Worm (Caenorhabditis elegans): Measurements from ENCODE around the gene str-63.
"Not testable (repeated sequence)": the region's sequence is repeated elsewhere in the genome, so short reads cannot be mapped to it uniquely, and the experiment has no call there.

The str-63 gene

DNA sequence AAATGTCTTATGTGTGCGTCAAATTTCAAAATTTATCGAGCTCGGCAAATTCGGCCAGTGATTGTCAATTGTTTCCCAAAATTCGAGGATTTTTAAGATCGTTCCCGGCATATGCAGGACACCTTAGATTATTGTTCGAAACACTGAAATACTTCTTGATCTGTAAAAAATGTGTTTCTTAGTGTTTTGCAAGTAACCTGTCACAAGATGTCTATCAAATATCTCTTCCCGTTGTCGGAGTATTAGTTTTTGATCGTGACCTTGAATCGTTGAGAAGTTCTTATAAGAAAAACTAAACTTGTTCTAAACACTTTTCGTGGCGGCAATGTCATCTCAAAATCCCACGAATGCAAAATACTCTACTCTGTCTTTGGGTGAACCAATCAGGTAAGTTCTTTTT is 11.1 kb downstream of the str-63 start, which contains the start of gene C04E12.4:
Gene C04E12.4, plus strand, starts transcription at position 301 of the 400 bp plus-strand sequence.
- TF ChIP-seq C08G9.2 (tag; optimal IDR thresholded peaks at IDR 0.05) (no peak), ceh-24 (tag; optimal IDR thresholded peaks at IDR 0.05) (no peak), rnt-1 (tag; optimal IDR thresholded peaks at IDR 0.05) (no peak), dmd-4 (tag; optimal IDR thresholded peaks at IDR 0.05; ENCODE audit: borderline replicate concordance) (no peak), unc-55 (GFP tag; optimal IDR thresholded peaks at IDR 0.05) (no peak), ets-4 (tag; optimal IDR thresholded peaks at IDR 0.05) (no peak), ceh-31 (tag; optimal IDR thresholded peaks at IDR 0.05) (no peak), ceh-22 (tag; optimal IDR thresholded peaks at IDR 0.05) (no peak), ceh-18 (tag; optimal IDR thresholded peaks at IDR 0.05) (no peak), syd-9 (tag; optimal IDR thresholded peaks at IDR 0.05) (no peak), ahr-1 (tag; optimal IDR thresholded peaks at IDR 0.05) (no peak), nhr-232 (tag; optimal IDR thresholded peaks at IDR 0.05) (no peak), T23F11.4 (GFP tag; optimal IDR thresholded peaks at IDR 0.05) (no peak)

DNA sequence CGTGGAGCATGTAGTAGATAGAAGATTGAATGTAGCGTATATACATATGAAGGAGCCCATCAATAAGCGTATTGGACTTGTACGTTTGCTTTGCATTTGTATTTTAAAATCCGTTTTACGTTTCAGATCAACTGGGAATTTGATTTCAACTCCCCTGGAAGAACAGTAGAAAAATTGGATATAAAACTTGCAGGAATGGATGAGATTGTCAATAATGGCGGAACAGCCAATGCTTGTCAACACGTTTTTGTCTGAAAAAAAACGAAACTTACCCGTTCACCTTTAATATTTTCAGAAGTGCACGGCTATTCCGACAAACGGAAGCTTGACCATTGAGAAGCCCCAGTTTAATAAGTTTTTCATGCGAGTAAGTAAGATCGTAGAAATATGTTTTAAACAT is 16.4 kb downstream of the str-63 start, which contains the start of gene C04E12.2:
Gene C04E12.2, plus strand, starts transcription at position 301 of the 400 bp plus-strand sequence.
- not testable (repeated sequence) for TF ChIP-seq ceh-34 (tag; optimal IDR thresholded peaks at IDR 0.05); tbx-7 (tag; optimal IDR thresholded peaks at IDR 0.05); ama-1 (optimal IDR thresholded peaks at IDR 0.05)

DNA sequence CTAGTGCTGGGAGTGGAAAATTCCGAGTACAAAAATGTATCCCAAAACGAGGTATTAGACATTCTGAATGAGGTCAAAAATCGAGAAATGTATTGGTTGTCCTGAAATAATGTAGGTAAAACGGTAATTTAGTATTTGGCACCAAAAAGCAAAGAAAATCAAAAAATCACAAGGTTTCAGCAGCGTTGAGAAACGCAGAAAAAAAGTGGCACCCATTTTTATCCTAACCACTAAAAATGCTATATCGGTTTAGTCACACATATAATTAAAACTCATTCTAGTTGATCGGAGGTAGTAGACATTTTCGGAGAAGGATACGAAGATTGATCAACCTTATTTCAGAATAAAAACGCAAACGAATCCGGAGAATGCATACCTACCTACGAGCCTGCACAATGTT is 21.3 kb downstream of the str-63 start, which contains the start of gene srx-121:
Gene srx-121, minus strand, starts transcription at position 101 of the 400 bp plus-strand sequence.
- TF ChIP-seq elt-4 (tag; optimal IDR thresholded peaks at IDR 0.05) (no peak), ztf-16 (tag; optimal IDR thresholded peaks at IDR 0.05) (no peak), pha-4 (tag; optimal IDR thresholded peaks at IDR 0.05) (no peak), nhr-11 (tag; optimal IDR thresholded peaks at IDR 0.05) (no peak), ref-2 (tag; optimal IDR thresholded peaks at IDR 0.05) (no peak), syd-9 (tag; optimal IDR thresholded peaks at IDR 0.05) (no peak), npax-4 (tag; optimal IDR thresholded peaks at IDR 0.05) (no peak), C38D4.7 (GFP tag; optimal IDR thresholded peaks at IDR 0.05) (no peak), pqm-1 (tag; optimal IDR thresholded peaks at IDR 0.05) (no peak), K02D7.2 (tag; optimal IDR thresholded peaks at IDR 0.05) (no peak), nhr-232 (tag; optimal IDR thresholded peaks at IDR 0.05) (no peak), nfya-1 (tag; optimal IDR thresholded peaks at IDR 0.05) (no peak), che-1 (tag; optimal IDR thresholded peaks at IDR 0.05) (no peak), F13H6.1 (tag; optimal IDR thresholded peaks at IDR 0.05) (no peak), ceh-14 (tag; optimal IDR thresholded peaks at IDR 0.05) (no peak)

DNA sequence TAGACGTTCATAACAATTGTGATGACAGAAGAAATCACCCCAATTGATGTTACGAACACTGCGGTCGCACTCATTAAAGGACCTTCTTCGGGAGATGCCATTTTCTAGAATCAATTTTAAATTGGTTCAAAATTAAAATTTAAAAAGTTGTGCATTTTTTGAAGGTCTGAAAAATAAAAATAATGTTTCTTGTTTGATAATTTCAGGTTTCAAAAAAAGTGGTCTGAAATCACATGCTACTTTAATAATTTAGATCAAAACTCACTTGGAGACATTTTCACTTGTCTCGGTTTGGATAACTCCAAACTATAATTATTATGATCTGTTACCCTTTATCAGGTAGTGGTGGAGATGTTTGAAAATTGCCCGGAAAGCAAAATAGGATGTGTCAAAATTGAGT is 25.6 kb downstream of the str-63 start, which contains the start of gene srbc-2:
Gene srbc-2, minus strand, starts transcription at position 101 of the 400 bp plus-strand sequence.
- TF ChIP-seq ceh-34 (tag; optimal IDR thresholded peaks at IDR 0.05) = no peak
- TF ChIP-seq unc-55 (GFP tag; optimal IDR thresholded peaks at IDR 0.05) = no peak
- no peak for TF ChIP-seq hlh-6 (tag; optimal IDR thresholded peaks at IDR 0.05)
- TF ChIP-seq eyg-1 (tag; optimal IDR thresholded peaks at IDR 0.05) = no peak
- TF ChIP-seq pat-9 (tag; optimal IDR thresholded peaks at IDR 0.05) = no peak
- TF ChIP-seq lim-6 (tag; optimal IDR thresholded peaks at IDR 0.05) = no peak
- no peak for TF ChIP-seq C38D4.7 (GFP tag; optimal IDR thresholded peaks at IDR 0.05)
- no peak for TF ChIP-seq unc-86 (tag; optimal IDR thresholded peaks at IDR 0.05)
- no peak for TF ChIP-seq T23F11.4 (GFP tag; optimal IDR thresholded peaks at IDR 0.05)
- TF ChIP-seq pros-1 (tag; optimal IDR thresholded peaks at IDR 0.05) = no peak
- TF ChIP-seq unc-3 (GFP tag; conservative IDR thresholded peaks at IDR 0.05) = no peak
- no peak for TF ChIP-seq unc-3 (tag; optimal IDR thresholded peaks at IDR 0.05)

DNA sequence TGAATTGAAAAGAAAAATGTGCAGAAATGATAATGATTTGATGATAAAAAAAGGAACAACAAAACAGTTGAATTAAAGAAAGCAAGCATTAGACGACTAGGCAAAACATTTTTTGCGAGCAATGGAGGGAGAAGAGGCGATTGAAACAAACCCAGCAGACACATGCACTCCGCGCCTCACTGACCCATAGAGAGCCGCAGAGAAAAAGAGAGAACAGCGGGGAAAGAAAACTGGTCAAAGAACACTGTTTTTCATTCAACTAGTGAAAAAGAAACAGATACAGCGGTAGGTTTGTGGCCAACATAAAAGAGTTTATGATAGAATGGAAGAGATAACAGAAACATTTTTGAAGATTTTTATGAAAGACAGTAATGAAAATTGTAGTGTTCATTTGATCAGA is 36.9 kb downstream of the str-63 start:
- TF ChIP-seq ceh-30 (tag; optimal IDR thresholded peaks at IDR 0.05) (no peak), ceh-19 (GFP tag; optimal IDR thresholded peaks at IDR 0.05) (no peak), zip-5 (tag; optimal IDR thresholded peaks at IDR 0.05) (no peak), nhr-11 (tag; optimal IDR thresholded peaks at IDR 0.05) (no peak), mec-3 (tag; optimal IDR thresholded peaks at IDR 0.05; ENCODE audit: borderline replicate concordance) (no peak), odd-2 (tag; optimal IDR thresholded peaks at IDR 0.05) (no peak), Y22D7AL.16 (tag; optimal IDR thresholded peaks at IDR 0.05) (no peak), fax-1 (tag; optimal IDR thresholded peaks at IDR 0.05) (no peak), ref-2 (tag; optimal IDR thresholded peaks at IDR 0.05) (no peak), pax-1 (tag; optimal IDR thresholded peaks at IDR 0.05) (no peak), ceh-24 (tag; optimal IDR thresholded peaks at IDR 0.05) (no peak), eyg-1 (tag; optimal IDR thresholded peaks at IDR 0.05) (no peak)

Data from whole organism, late embryonic.